Worm (Caenorhabditis elegans) whole organism, L2 larva: Measurements from ENCODE around the gene zipt-2.1.

Experiments
- F13H6.1 ChIP-seq: sonication (generic microtip); optimal IDR thresholded peaks from 2 replicates; lab custom pipeline; 2016; ENCODE audit warnings: missing genetic modification characterization, missing compliant biosample characterization
- R02D3.7 ChIP-seq: fragments of 150-350 bp; optimal IDR thresholded peaks from 2 replicates; lab custom pipeline; 2014; ENCODE audit warnings: missing biosample characterization, missing genetic modification characterization
- ama-1 ChIP-seq: fragments of 150-350 bp; optimal IDR thresholded peaks from 2 replicates; lab custom pipeline; 2018; ENCODE audit warnings: inconsistent platforms
- egl-27 ChIP-seq: sonication (generic microtip); optimal IDR thresholded peaks from 3 replicates; lab custom pipeline; 2017; ENCODE audit warnings: missing biosample characterization, missing genetic modification reagents, missing genetic modification characterization
- elt-1 ChIP-seq: fragments of 150-350 bp; optimal IDR thresholded peaks from 2 replicates; lab custom pipeline; 2014; ENCODE audit warnings: missing biosample characterization, missing genetic modification characterization
- gmeb-1 ChIP-seq: fragments of 150-350 bp; optimal IDR thresholded peaks from 2 replicates; lab custom pipeline; 2014; ENCODE audit warnings: missing biosample characterization, missing genetic modification characterization
- nhr-11 ChIP-seq: fragments of 150-350 bp; optimal IDR thresholded peaks from 2 replicates; lab custom pipeline; 2014; ENCODE audit warnings: missing biosample characterization, missing genetic modification characterization
- nhr-77 ChIP-seq: fragments of 150-350 bp; optimal IDR thresholded peaks from 2 replicates; lab custom pipeline; 2014; ENCODE audit warnings: missing biosample characterization, missing genetic modification characterization
- unc-55 ChIP-seq: fragments of 150-350 bp; sonication (generic microtip); optimal IDR thresholded peaks from 3 replicates; lab custom pipeline; 2014; ENCODE audit warnings: missing biosample characterization, missing genetic modification reagents, missing genetic modification characterization
- unc-62 ChIP-seq: fragments of 150-350 bp; optimal IDR thresholded peaks from 2 replicates; lab custom pipeline; 2014; ENCODE audit warnings: missing biosample characterization, missing genetic modification reagents, missing genetic modification characterization
- zag-1 ChIP-seq: fragments of 150-350 bp; optimal IDR thresholded peaks from 2 replicates; lab custom pipeline; 2014; ENCODE audit warnings: missing biosample characterization, missing genetic modification characterization
- ztf-11 ChIP-seq: sonication (generic microtip); optimal IDR thresholded peaks from 2 replicates; lab custom pipeline; 2017; ENCODE audit warnings: missing biosample characterization, missing genetic modification characterization

DNA sequence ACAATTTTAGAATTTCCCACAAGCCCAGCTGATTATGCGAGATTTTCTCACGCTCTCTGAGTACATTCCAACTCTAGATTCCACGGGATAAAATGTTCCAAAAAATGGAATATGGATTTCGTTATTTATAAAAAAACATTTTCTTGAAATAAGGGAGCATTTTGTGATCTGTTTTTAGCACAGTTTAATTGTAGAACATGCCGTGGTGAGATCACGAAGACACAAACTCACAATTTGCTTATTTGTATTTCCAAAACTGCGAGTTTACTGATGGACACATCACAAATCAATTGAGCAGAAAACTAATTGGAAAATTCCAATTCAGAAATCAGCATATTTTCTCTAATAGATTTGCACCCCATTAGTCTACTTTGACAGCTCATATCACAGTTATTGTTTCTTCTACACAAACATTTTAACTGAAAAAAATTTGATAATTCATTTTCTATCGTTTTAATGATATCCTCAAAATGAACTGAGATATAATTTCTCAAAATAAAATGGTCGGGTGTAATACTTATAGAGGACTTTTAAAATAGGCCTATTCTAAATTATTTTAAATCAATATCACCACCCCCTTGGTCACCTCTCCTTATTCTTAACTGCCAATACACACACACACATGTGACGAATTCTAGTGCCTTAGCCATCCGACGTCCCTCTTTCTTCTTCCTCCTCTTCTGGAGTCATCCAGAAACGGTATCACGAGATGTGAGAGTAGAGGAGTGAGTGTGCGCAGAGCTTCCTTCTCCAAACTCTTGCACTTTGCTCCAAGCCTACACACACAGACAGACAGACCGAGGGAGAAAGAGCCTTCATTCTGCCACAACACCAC is 21.6 kb downstream of the zipt-2.1 start:
- TF ChIP-seq elt-1 (no peak), F13H6.1 (no peak), R02D3.7 (tag; lab: Kevin White, UChicago) (no peak), ama-1 (lab: Kevin White, UChicago) (no peak), unc-55 (GFP tag; lab: Kevin White, UChicago) (no peak), gmeb-1 (tag; lab: Kevin White, UChicago) (no peak), egl-27 (tag; lab: Kevin White, UChicago) (no peak), zag-1 (no peak), ztf-11 (no peak), nhr-11 (tag; lab: Kevin White, UChicago) (no peak), unc-62 (GFP tag; lab: Kevin White, UChicago) (no peak), nhr-77 (tag; lab: Kevin White, UChicago) (no peak)
